Worm (Caenorhabditis elegans): Measurements from ENCODE around the gene skr-19.

DNA sequence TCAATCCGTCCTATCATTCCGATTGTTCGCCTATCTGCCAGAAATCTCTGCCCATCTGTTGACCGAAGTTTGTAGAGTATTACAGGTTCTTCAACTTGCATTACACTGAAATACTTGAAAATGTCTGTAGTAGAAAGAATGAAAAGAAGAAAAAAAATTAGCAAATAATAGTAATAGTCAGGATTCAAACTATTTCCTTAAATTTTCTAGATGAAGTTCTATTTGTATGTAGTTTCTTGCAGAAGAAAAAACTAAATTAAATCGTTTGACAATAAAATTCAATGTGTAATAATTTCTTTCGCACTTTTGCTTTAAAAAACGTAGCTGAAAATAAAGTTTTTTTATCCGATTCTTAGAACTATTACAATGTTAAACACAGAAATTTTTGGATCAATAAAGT, at the start of gene skr-19:
- TF ChIP-seq him-1 (tag; optimal IDR thresholded peaks at IDR 0.05): no peak
- no peak for TF ChIP-seq dao-5 (tag; optimal IDR thresholded peaks at IDR 0.05)
- TF ChIP-seq W03F9.2 (tag; optimal IDR thresholded peaks at IDR 0.05): no peak

All from whole organism, L4/young adult.